Worm (Caenorhabditis elegans) whole organism, early embryonic: ENCODE results near the gene D1005.4.

Source experiments
- B0310.2 ChIP-seq: sonication (generic microtip); optimal IDR thresholded peaks from 2 replicates; lab custom pipeline; 2016; ENCODE audit warnings: mild to moderate bottlenecking, missing genetic modification characterization, missing compliant biosample characterization
- F13C5.2 ChIP-seq: sonication (generic microtip); optimal IDR thresholded peaks from 2 replicates; lab custom pipeline; 2017; ENCODE audit warnings: mild to moderate bottlenecking, missing genetic modification characterization, inconsistent platforms, missing compliant biosample characterization
- ama-1 ChIP-seq: fragments of 150-350 bp; optimal IDR thresholded peaks from 2 replicates; lab custom pipeline; 2014
- flt-1 ChIP-seq: fragments of 200-800 bp; sonication (Bioruptor generic); IDR thresholded peaks from 2 replicates; pipeline ENCODE4 v1.3.6; 2022; ENCODE audit warnings: missing genetic modification characterization, missing compliant biosample characterization
- hnd-1 ChIP-seq: sonication (generic microtip); optimal IDR thresholded peaks from 2 replicates; lab custom pipeline; 2016; ENCODE audit warnings: missing genetic modification characterization, missing compliant biosample characterization
- pes-1 ChIP-seq: fragments of 200-800 bp; sonication (Bioruptor generic); IDR thresholded peaks from 2 replicates; pipeline ENCODE4 v1.3.6; 2022; ENCODE audit warnings: missing genetic modification reagents, missing genetic modification characterization, missing compliant biosample characterization

DNA sequence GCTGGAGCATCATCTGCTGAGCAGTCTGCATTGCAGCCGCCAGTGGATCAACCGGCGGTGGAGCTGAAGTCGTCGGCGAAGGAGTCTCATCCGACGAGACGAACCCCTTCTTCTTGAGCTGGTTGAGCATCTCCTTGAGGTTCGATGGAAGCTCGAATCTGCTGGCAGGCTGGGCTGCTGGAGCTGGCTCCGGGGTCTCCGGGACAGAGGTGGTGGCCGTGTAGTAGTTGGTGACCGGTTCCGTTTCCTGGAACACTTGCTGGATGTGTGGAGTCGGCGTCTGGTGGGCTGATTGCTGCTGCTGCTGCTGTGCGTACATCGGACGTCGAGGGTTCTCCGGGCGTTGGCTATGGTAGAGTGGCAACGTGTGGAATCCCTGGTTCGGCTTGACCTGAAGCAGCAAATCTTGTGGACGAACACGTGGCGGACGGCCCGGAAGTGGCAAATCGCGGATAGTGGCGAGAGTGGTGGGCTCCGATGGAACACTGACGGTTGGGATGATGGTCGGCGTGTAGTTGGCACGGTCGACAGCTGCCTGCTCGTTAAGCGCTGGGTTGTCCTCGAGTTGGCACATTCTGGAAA lies 43.9 kb downstream of the D1005.4 start:
- TF ChIP-seq ama-1, result no peak
- no peak for TF ChIP-seq hnd-1 (tag; lab: Kevin White, UChicago)
- no peak for TF ChIP-seq B0310.2
- TF ChIP-seq F13C5.2 (tag; lab: Kevin White, UChicago), result no peak
- TF ChIP-seq flt-1 (GFP tag; lab: Robert Waterston, UW), result no peak
- TF ChIP-seq pes-1 (GFP tag; lab: Robert Waterston, UW), result no peak
